Worm (Caenorhabditis elegans) whole organism, young adult: ENCODE results near the gene pgm-1.
"Not testable (repeated sequence)": the region's sequence is repeated elsewhere in the genome, so short reads cannot be mapped to it uniquely, and the experiment has no call there.

Experiments
- B0019.2 ChIP-seq: fragments of 200-800 bp; sonication (Bioruptor generic); conservative IDR thresholded peaks from 2 replicates; pipeline ENCODE4 v1.3.6; 2022; ENCODE audit warnings: missing genetic modification reagents, missing genetic modification characterization, missing compliant biosample characterization
- F10E7.11 ChIP-seq: sonication (generic microtip); optimal IDR thresholded peaks from 2 replicates; lab custom pipeline; 2017; ENCODE audit warnings: mild to moderate bottlenecking, missing genetic modification characterization, moderate library complexity, missing compliant biosample characterization
- F52B5.7 ChIP-seq: sonication (generic microtip); optimal IDR thresholded peaks from 2 replicates; lab custom pipeline; 2016; ENCODE audit warnings: mild to moderate bottlenecking, missing genetic modification characterization, missing compliant biosample characterization
- F57C9.4 ChIP-seq: sonication (generic microtip); optimal IDR thresholded peaks from 2 replicates; lab custom pipeline; 2017; ENCODE audit warnings: mild to moderate bottlenecking, missing genetic modification characterization, missing compliant biosample characterization
- K11D2.4 ChIP-seq: fragments of 200-800 bp; sonication (Bioruptor generic); IDR thresholded peaks from 2 replicates; pipeline ENCODE4 v1.3.6; 2022; ENCODE audit warnings: missing genetic modification reagents, missing genetic modification characterization, missing compliant biosample characterization
- K12H6.12 ChIP-seq: fragments of 200-800 bp; sonication (Bioruptor generic); optimal IDR thresholded peaks from 2 replicates; lab custom pipeline; 2018; ENCODE audit warnings: mild to moderate bottlenecking, missing genetic modification characterization, missing compliant biosample characterization
- T26A5.8 ChIP-seq: sonication (generic microtip); optimal IDR thresholded peaks from 2 replicates; lab custom pipeline; 2016; ENCODE audit warnings: missing genetic modification characterization, missing compliant biosample characterization
- Y79H2A.3 ChIP-seq: fragments of 200-800 bp; sonication (Bioruptor generic); conservative IDR thresholded peaks from 2 replicates; pipeline ENCODE4 v1.3.6; 2022; ENCODE audit warnings: missing genetic modification reagents, missing genetic modification characterization, missing compliant biosample characterization
- Y95B8A.8 ChIP-seq: fragments of 200-800 bp; sonication (Bioruptor generic); IDR thresholded peaks from 2 replicates; pipeline ENCODE4 v1.3.6; 2022; ENCODE audit warnings: missing genetic modification reagents, missing genetic modification characterization, missing compliant biosample characterization
- ZK185.1 ChIP-seq: sonication (generic microtip); optimal IDR thresholded peaks from 2 replicates; lab custom pipeline; 2016; ENCODE audit warnings: mild to moderate bottlenecking, missing genetic modification characterization, missing compliant biosample characterization; ENCODE audit not compliant: poor library complexity, severe bottlenecking
- akir-1 ChIP-seq: fragments of 200-800 bp; sonication (Bioruptor generic); optimal IDR thresholded peaks from 2 replicates; lab custom pipeline; 2018; ENCODE audit warnings: mild to moderate bottlenecking, missing genetic modification characterization, moderate library complexity, missing compliant biosample characterization
- ama-1 ChIP-seq, 3 experiments: fragments of 150-350 bp in 1 of 3; sonication (generic microtip) in 2 of 3; optimal IDR thresholded peaks; 2 replicates each; lab custom pipeline; 2014 to 2018; ENCODE audit warnings: missing biosample characterization in 2 of 3, missing genetic modification characterization in 2 of 3, missing genetic modification reagents in 2 of 3
- athp-1 ChIP-seq: sonication (generic microtip); optimal IDR thresholded peaks from 2 replicates; lab custom pipeline; 2017; ENCODE audit warnings: mild to moderate bottlenecking, missing genetic modification characterization, missing compliant biosample characterization
- attf-3 ChIP-seq: fragments of 200-800 bp; sonication (Bioruptor generic); conservative IDR thresholded peaks from 2 replicates; pipeline ENCODE4 v1.3.6; 2022; ENCODE audit warnings: missing genetic modification reagents, missing genetic modification characterization, missing compliant biosample characterization
- attf-5 ChIP-seq: fragments of 200-800 bp; sonication (Bioruptor generic); optimal IDR thresholded peaks from 2 replicates; lab custom pipeline; 2018; ENCODE audit warnings: mild to moderate bottlenecking, missing genetic modification characterization, missing compliant biosample characterization
- bed-1 ChIP-seq: fragments of 200-800 bp; sonication (Bioruptor generic); IDR thresholded peaks from 2 replicates; pipeline ENCODE4 v1.3.6; 2022; ENCODE audit warnings: missing genetic modification reagents, missing genetic modification characterization, missing compliant biosample characterization
- ceh-100 ChIP-seq: fragments of 200-800 bp; sonication (Bioruptor generic); IDR thresholded peaks from 2 replicates; pipeline ENCODE4 v1.3.6; 2022; ENCODE audit warnings: missing genetic modification reagents, missing genetic modification characterization, missing compliant biosample characterization
- dox-1 ChIP-seq: fragments of 200-800 bp; sonication (Bioruptor generic); IDR thresholded peaks from 2 replicates; pipeline ENCODE4 v1.3.6; 2022; ENCODE audit warnings: missing genetic modification reagents, missing genetic modification characterization, missing compliant biosample characterization
- egl-44 ChIP-seq: fragments of 200-800 bp; sonication (Bioruptor generic); IDR thresholded peaks from 2 replicates; pipeline ENCODE4 v1.3.6; 2022; ENCODE audit warnings: missing genetic modification reagents, missing genetic modification characterization, missing compliant biosample characterization
- ekl-4 ChIP-seq: fragments of 200-800 bp; sonication (Bioruptor generic); IDR thresholded peaks from 2 replicates; pipeline ENCODE4 v1.3.6; 2022; ENCODE audit warnings: missing genetic modification reagents, missing genetic modification characterization, missing compliant biosample characterization
- fkh-3 ChIP-seq: sonication (generic microtip); optimal IDR thresholded peaks from 2 replicates; lab custom pipeline; 2016; ENCODE audit warnings: mild to moderate bottlenecking, missing genetic modification characterization, missing compliant biosample characterization
- him-1 ChIP-seq: sonication (generic microtip); optimal IDR thresholded peaks from 2 replicates; lab custom pipeline; 2016; ENCODE audit warnings: missing genotype, missing genetic modification reagents, missing genetic modification characterization, missing compliant biosample characterization
- hsf-1 ChIP-seq: fragments of 200-800 bp; sonication (Bioruptor generic); IDR thresholded peaks from 2 replicates; pipeline ENCODE4 v1.3.6; 2022; ENCODE audit warnings: missing genetic modification reagents, missing genetic modification characterization, missing compliant biosample characterization
- lag-1 ChIP-seq: fragments of 200-800 bp; sonication (Bioruptor generic); IDR thresholded peaks from 2 replicates; pipeline ENCODE4 v1.3.6; 2022; ENCODE audit warnings: missing genetic modification reagents, missing genetic modification characterization, missing compliant biosample characterization
- let-526 ChIP-seq: fragments of 200-800 bp; sonication (Bioruptor generic); IDR thresholded peaks from 2 replicates; pipeline ENCODE4 v1.3.6; 2022; ENCODE audit warnings: missing genetic modification reagents, missing genetic modification characterization, missing compliant biosample characterization
- let-607 ChIP-seq, 2 experiments: fragments of 200-800 bp in 1 of 2; sonication (Bioruptor generic) in 1 of 2; sonication (generic microtip) in 1 of 2; optimal IDR thresholded peaks; 2 replicates each; lab custom pipeline; 2016 to 2018; ENCODE audit warnings: mild to moderate bottlenecking in 2 of 2, missing compliant biosample characterization in 2 of 2, missing genetic modification characterization in 2 of 2, moderate library complexity in 2 of 2, missing genotype in 1 of 2
- lin-54 ChIP-seq: fragments of 200-800 bp; sonication (Bioruptor generic); optimal IDR thresholded peaks from 2 replicates; lab custom pipeline; 2018; ENCODE audit warnings: mild to moderate bottlenecking, missing genetic modification characterization, missing compliant biosample characterization
- mcd-1 ChIP-seq: fragments of 200-800 bp; sonication (Bioruptor generic); IDR thresholded peaks from 2 replicates; pipeline ENCODE4 v1.3.6; 2022; ENCODE audit warnings: missing genetic modification reagents, missing genetic modification characterization, missing compliant biosample characterization
- mel-28 ChIP-seq: sonication (generic microtip); optimal IDR thresholded peaks from 2 replicates; lab custom pipeline; 2016; ENCODE audit warnings: borderline replicate concordance, mild to moderate bottlenecking, missing genetic modification characterization, missing compliant biosample characterization
- mxl-1 ChIP-seq: sonication (generic microtip); optimal IDR thresholded peaks from 2 replicates; lab custom pipeline; 2016; ENCODE audit warnings: missing genetic modification characterization, missing compliant biosample characterization
- nfya-1 ChIP-seq: sonication (generic microtip); optimal IDR thresholded peaks from 2 replicates; lab custom pipeline; 2017; ENCODE audit warnings: antibody characterized with exemption, missing compliant biosample characterization, missing genetic modification characterization, borderline replicate concordance; ENCODE audit not compliant: insufficient read depth
- pbrm-1 ChIP-seq: fragments of 200-800 bp; sonication (Bioruptor generic); IDR thresholded peaks from 2 replicates; pipeline ENCODE4 v1.3.6; 2022; ENCODE audit warnings: missing genetic modification reagents, missing genetic modification characterization, missing compliant biosample characterization
- tlf-1 ChIP-seq: fragments of 200-800 bp; sonication (Bioruptor generic); optimal IDR thresholded peaks from 2 replicates; lab custom pipeline; 2018; ENCODE audit warnings: mild to moderate bottlenecking, missing genetic modification characterization, missing compliant biosample characterization
- zim-3 ChIP-seq: sonication (generic microtip); optimal IDR thresholded peaks from 2 replicates; lab custom pipeline; 2017; ENCODE audit warnings: mild to moderate bottlenecking, missing genetic modification characterization, moderate library complexity, missing compliant biosample characterization
- ztf-18 ChIP-seq: sonication (generic microtip); optimal IDR thresholded peaks from 2 replicates; lab custom pipeline; 2016; ENCODE audit warnings: missing genotype, mild to moderate bottlenecking, missing genetic modification characterization, missing compliant biosample characterization
- ztf-25 ChIP-seq: fragments of 200-800 bp; sonication (Bioruptor generic); IDR thresholded peaks from 2 replicates; pipeline ENCODE4 v1.3.6; 2022; ENCODE audit warnings: missing genetic modification reagents, missing genetic modification characterization, missing compliant biosample characterization

pgm-1 gene

ce11 chrII:4931286-4931685 lies 42.0 kb downstream of the pgm-1 start:
- TF ChIP-seq let-526 (no peak), athp-1 (no peak), Y79H2A.3 (no peak), K12H6.12 (tag; lab: Kevin White, UChicago) (no peak), lin-54 (no peak), fkh-3 (tag; lab: Kevin White, UChicago) (no peak), F10E7.11 (tag; lab: Kevin White, UChicago) (no peak)

- not testable (repeated sequence) for TF ChIP-seq lag-1 (GFP tag; lab: Robert Waterston, UW); Y95B8A.8 (GFP tag; lab: Robert Waterston, UW); F57C9.4 (tag; lab: Kevin White, UChicago)
Observed at ce11 chrII:4932727-4933126, 43.5 kb downstream of the pgm-1 start, which contains the start of gene msp-152. TSS of gene msp-152 (plus strand) at chrII:4933027.

ce11 chrII:4934954-4935353 lies 45.7 kb downstream of the pgm-1 start, which contains the start of gene gst-30:
TSS of gene gst-30 (minus strand) at chrII:4935054.
- TF ChIP-seq F52B5.7 (tag; lab: Kevin White, UChicago) (no peak), F10E7.11 (tag; lab: Kevin White, UChicago) (no peak), nfya-1 (tag; lab: Kevin White, UChicago) (no peak), mxl-1 (tag; lab: Kevin White, UChicago) (no peak), ama-1 (optimal IDR thresholded peaks at IDR 0.05; lab: Kevin White, UChicago) (no peak), ama-1 (GFP tag; optimal IDR thresholded peaks at IDR 0.05; lab: Kevin White, UChicago) (no peak), T26A5.8 (tag; lab: Kevin White, UChicago) (no peak), B0019.2 (no peak), hsf-1 (GFP tag; lab: Robert Waterston, UW) (no peak), bed-1 (GFP tag; lab: Robert Waterston, UW) (no peak), K11D2.4 (GFP tag; lab: Robert Waterston, UW) (no peak), ztf-25 (GFP tag; lab: Robert Waterston, UW) (no peak), akir-1 (no peak), attf-5 (GFP tag; lab: Kevin White, UChicago) (no peak), F57C9.4 (tag; lab: Kevin White, UChicago) (no peak), egl-44 (GFP tag; lab: Robert Waterston, UW) (no peak), ztf-18 (tag; lab: Kevin White, UChicago) (no peak)
- TF ChIP-seq, all 124 proteins: peak for 0

ce11 chrII:4935518-4935917 lies 46.3 kb downstream of the pgm-1 start, which contains the start of gene ZK546.5:
TSS of gene ZK546.5 (plus strand) at chrII:4935818.
- TF ChIP-seq him-1 (tag; lab: Kevin White, UChicago) (no peak), pbrm-1 (no peak), mcd-1 (GFP tag; lab: Robert Waterston, UW) (0 out of 2 replicates have a peak, but pooled peaks have one; percentile 18)

ce11 chrII:4937743-4938142 lies 48.5 kb downstream of the pgm-1 start, which contains the start of gene ZK546.4:
TSS of gene ZK546.4 (plus strand) at chrII:4938043.
- TF ChIP-seq mel-28 (tag; lab: Kevin White, UChicago) (no peak), let-607 (tag; optimal IDR thresholded peaks at IDR 0.05; lab: Kevin White, UChicago) (no peak), dox-1 (no peak), bed-1 (GFP tag; lab: Robert Waterston, UW) (no peak), tlf-1 (GFP tag; lab: Kevin White, UChicago) (no peak), ZK185.1 (tag; lab: Kevin White, UChicago) (no peak), ekl-4 (GFP tag; lab: Robert Waterston, UW) (no peak), ceh-100 (GFP tag; lab: Robert Waterston, UW) (no peak), zim-3 (tag; lab: Kevin White, UChicago) (no peak), attf-3 (GFP tag; lab: Robert Waterston, UW) (no peak), let-526 (no peak)
